Worm (Caenorhabditis elegans): ENCODE measurements around the gene fbxa-63.

- no peak for TF ChIP-seq dpl-1 (GFP tag; optimal IDR thresholded peaks at IDR 0.05)
- peak; percentile 57 for TF ChIP-seq ets-4 (GFP tag; optimal IDR thresholded peaks at IDR 0.05)
Measured at ce11 chrIII:1220012-1220411, 23.3 kb upstream of the fbxa-63 start.

All from whole organism, young adult.